Fruit fly (Drosophila melanogaster): ENCODE measurements around the gene nebu.
A peak's percentile ranks its signal among the peaks of the same experiment; 100 is the strongest.

The nebu gene

dm6 chr3L:12803159-12804034 is 39.5 kb downstream of the nebu start (continued):
- TF ChIP-seq yki (optimal IDR thresholded peaks at IDR 0.05) (no peak), Elba2 (GFP tag; optimal IDR thresholded peaks at IDR 0.05) (no peak), gce (GFP tag; IDR thresholded peaks at IDR 0.05) (no peak), CG6765 (GFP tag; optimal IDR thresholded peaks at IDR 0.05) (peak; percentile 73), CG12744 (GFP tag; optimal IDR thresholded peaks at IDR 0.05) (peak; percentile 58), CG12155 (GFP tag; optimal IDR thresholded peaks at IDR 0.05) (peak; percentile 23), Atf6 (GFP tag; IDR thresholded peaks at IDR 0.05) (0 out of 2 replicates have a peak, but pooled peaks have one; percentile 28), CG12659 (GFP tag; optimal IDR thresholded peaks at IDR 0.05) (peak; percentile 45), H2.0 (GFP tag; IDR thresholded peaks at IDR 0.05) (no peak), B-H2 (GFP tag; optimal IDR thresholded peaks at IDR 0.05) (peak; percentile 60), Nf-YA (GFP tag; IDR thresholded peaks at IDR 0.05) (no peak), CrebB (tag; optimal IDR thresholded peaks at IDR 0.05) (no peak), CG7357 (GFP tag; IDR thresholded peaks at IDR 0.05) (no peak), CG5245 (GFP tag; optimal IDR thresholded peaks at IDR 0.05) (no peak), jigr1 (GFP tag; IDR thresholded peaks at IDR 0.05) (no peak), CG4404 (GFP tag; IDR thresholded peaks at IDR 0.05) (no peak), sisA (GFP tag; IDR thresholded peaks at IDR 0.05) (peak; percentile 17; the same call in 1 of the 2 replicates), Hr39 (optimal IDR thresholded peaks at IDR 0.05) (no peak), Poxn (GFP tag; IDR thresholded peaks at IDR 0.05) (no peak), Ptx1 (GFP tag; IDR thresholded peaks at IDR 0.05) (no peak), wek (GFP tag; optimal IDR thresholded peaks at IDR 0.05) (no peak), Pdp1 (GFP tag; optimal IDR thresholded peaks at IDR 0.05) (peak; percentile 38 to 53), danr (GFP tag; IDR thresholded peaks at IDR 0.05) (no peak), chm (GFP tag; IDR thresholded peaks at IDR 0.05) (no peak), cas (GFP tag; IDR thresholded peaks at IDR 0.05) (no peak), eve (GFP tag; optimal IDR thresholded peaks at IDR 0.05) (no peak), CG8359 (GFP tag; optimal IDR thresholded peaks at IDR 0.05; ENCODE audit: borderline replicate concordance) (no peak), Aef1 (GFP tag; IDR thresholded peaks at IDR 0.05) (0 out of 3 replicates have a peak, but pooled peaks have one; percentile 15), CG14441 (GFP tag; IDR thresholded peaks at IDR 0.05) (peak; percentile 41; the same call in 1 of the 2 replicates), Six4 (GFP tag; optimal IDR thresholded peaks at IDR 0.05) (peak; percentile 25), tna (GFP tag; IDR thresholded peaks at IDR 0.05; ENCODE audit: partially characterized antibody) (no peak), h (optimal IDR thresholded peaks at IDR 0.05) (no peak), pnt (GFP tag; optimal IDR thresholded peaks at IDR 0.05) (no peak), gsb (GFP tag; IDR thresholded peaks at IDR 0.05) (no peak), CG6683 (GFP tag; optimal IDR thresholded peaks at IDR 0.05) (no peak), lab (GFP tag; optimal IDR thresholded peaks at IDR 0.05) (peak; percentile 56), E2f1 (GFP tag; IDR thresholded peaks at IDR 0.05) (no peak), twi (tag; optimal IDR thresholded peaks at IDR 0.05) (no peak), CG32532 (GFP tag; IDR thresholded peaks at IDR 0.05) (peak; percentile 64; the same call in 1 of the 2 replicates), Xrp1 (GFP tag; IDR thresholded peaks at IDR 0.05) (no peak), CG3163 (GFP tag; optimal IDR thresholded peaks at IDR 0.05) (no peak), TFAM (GFP tag; optimal IDR thresholded peaks at IDR 0.05) (no peak), Jarid2 (GFP tag; optimal IDR thresholded peaks at IDR 0.05) (no peak), Xbp1 (GFP tag; optimal IDR thresholded peaks at IDR 0.05) (peak; percentile 33), Sox102F (GFP tag; optimal IDR thresholded peaks at IDR 0.05) (peak; percentile 45), disco-r (GFP tag; optimal IDR thresholded peaks at IDR 0.05) (no peak), sim (GFP tag; IDR thresholded peaks at IDR 0.05) (no peak), ERR (GFP tag; optimal IDR thresholded peaks at IDR 0.05) (no peak), pros (GFP tag; optimal IDR thresholded peaks at IDR 0.05) (no peak), Hr51 (GFP tag; optimal IDR thresholded peaks at IDR 0.05) (peak in 1 of 2 experiments; percentile 72), repo (GFP tag; optimal IDR thresholded peaks at IDR 0.05) (no peak)
